Worm (Caenorhabditis elegans) whole organism, L2 larva: ENCODE measurements around the gene F58G1.7.

ENCODE experiments used
- C34F6.9 ChIP-seq: fragments of 150-350 bp; optimal IDR thresholded peaks from 2 replicates; lab custom pipeline; 2014; ENCODE audit warnings: missing biosample characterization, missing genetic modification characterization
- F13H6.1 ChIP-seq: sonication (generic microtip); optimal IDR thresholded peaks from 2 replicates; lab custom pipeline; 2016; ENCODE audit warnings: missing genetic modification characterization, missing compliant biosample characterization
- R02D3.7 ChIP-seq: fragments of 150-350 bp; optimal IDR thresholded peaks from 2 replicates; lab custom pipeline; 2014; ENCODE audit warnings: missing biosample characterization, missing genetic modification characterization
- Y55F3AM.14 ChIP-seq: fragments of 200-800 bp; sonication (Bioruptor generic); optimal IDR thresholded peaks from 2 replicates; lab custom pipeline; 2018; ENCODE audit warnings: mild to moderate bottlenecking, missing genetic modification characterization, missing compliant biosample characterization
- ZK546.5 ChIP-seq: sonication (generic microtip); optimal IDR thresholded peaks from 2 replicates; lab custom pipeline; 2017; ENCODE audit warnings: missing biosample characterization, missing genetic modification characterization
- alr-1 ChIP-seq: fragments of 150-350 bp; optimal IDR thresholded peaks from 2 replicates; lab custom pipeline; 2014; ENCODE audit warnings: missing biosample characterization, missing genetic modification characterization
- ama-1 ChIP-seq: fragments of 150-350 bp; optimal IDR thresholded peaks from 2 replicates; lab custom pipeline; 2018; ENCODE audit warnings: inconsistent platforms
- blmp-1 ChIP-seq: sonication (generic microtip); optimal IDR thresholded peaks from 2 replicates; lab custom pipeline; 2017; ENCODE audit warnings: missing genetic modification characterization, mild to moderate bottlenecking, missing compliant biosample characterization, antibody characterized with exemption, moderate library complexity; ENCODE audit not compliant: insufficient read depth
- ceh-16 ChIP-seq: fragments of 150-350 bp; optimal IDR thresholded peaks from 2 replicates; lab custom pipeline; 2014; ENCODE audit warnings: missing biosample characterization, missing genetic modification characterization
- ceh-82 ChIP-seq: fragments of 150-350 bp; optimal IDR thresholded peaks from 2 replicates; lab custom pipeline; 2014; ENCODE audit warnings: missing biosample characterization, missing genetic modification characterization
- crh-2 ChIP-seq: sonication (generic microtip); optimal IDR thresholded peaks from 2 replicates; lab custom pipeline; 2017; ENCODE audit warnings: missing biosample characterization, missing genetic modification characterization
- egl-27 ChIP-seq: sonication (generic microtip); optimal IDR thresholded peaks from 3 replicates; lab custom pipeline; 2017; ENCODE audit warnings: missing biosample characterization, missing genetic modification reagents, missing genetic modification characterization
- elt-1 ChIP-seq: fragments of 150-350 bp; optimal IDR thresholded peaks from 2 replicates; lab custom pipeline; 2014; ENCODE audit warnings: missing biosample characterization, missing genetic modification characterization
- elt-3 ChIP-seq: sonication (generic microtip); optimal IDR thresholded peaks from 2 replicates; lab custom pipeline; 2017; ENCODE audit warnings: missing biosample characterization, missing genetic modification characterization
- fos-1 ChIP-seq: fragments of 150-350 bp; optimal IDR thresholded peaks from 2 replicates; lab custom pipeline; 2014; ENCODE audit warnings: missing biosample characterization, missing genetic modification characterization
- gmeb-1 ChIP-seq: fragments of 150-350 bp; optimal IDR thresholded peaks from 2 replicates; lab custom pipeline; 2014; ENCODE audit warnings: missing biosample characterization, missing genetic modification characterization
- lin-11 ChIP-seq: fragments of 150-350 bp; sonication (generic microtip); optimal IDR thresholded peaks from 2 replicates; lab custom pipeline; 2014; ENCODE audit warnings: missing biosample characterization, missing genetic modification characterization, inconsistent platforms, mixed read lengths
- lin-13 ChIP-seq: fragments of 150-350 bp; optimal IDR thresholded peaks from 2 replicates; lab custom pipeline; 2014; ENCODE audit warnings: missing biosample characterization, missing genetic modification reagents, missing genetic modification characterization
- lin-39 ChIP-seq: fragments of 150-350 bp; optimal IDR thresholded peaks from 2 replicates; lab custom pipeline; 2014; ENCODE audit warnings: missing biosample characterization, missing genetic modification reagents, missing genetic modification characterization
- lsy-2 ChIP-seq, 2 experiments: fragments of 150-350 bp in 1 of 2; sonication (generic microtip) in 1 of 2; optimal IDR thresholded peaks; 2 replicates each; lab custom pipeline; 2014 to 2017; ENCODE audit warnings: missing biosample characterization in 2 of 2, missing genetic modification characterization in 2 of 2
- mab-5 ChIP-seq: fragments of 150-350 bp; optimal IDR thresholded peaks from 2 replicates; lab custom pipeline; 2014; ENCODE audit warnings: missing biosample characterization, missing genetic modification characterization
- mbf-1 ChIP-seq: sonication (generic microtip); optimal IDR thresholded peaks from 2 replicates; lab custom pipeline; 2017; ENCODE audit warnings: missing biosample characterization, missing genetic modification characterization
- mdl-1 ChIP-seq, 2 experiments: fragments of 150-350 bp in 1 of 2; sonication (generic microtip) in 1 of 2; optimal IDR thresholded peaks; 2 replicates each; lab custom pipeline; 2017; ENCODE audit warnings: missing biosample characterization in 2 of 2, missing genetic modification characterization in 2 of 2
- nhr-10 ChIP-seq: sonication (generic microtip); optimal IDR thresholded peaks from 2 replicates; lab custom pipeline; 2017; ENCODE audit warnings: missing biosample characterization, missing genetic modification characterization
- nhr-11 ChIP-seq: fragments of 150-350 bp; optimal IDR thresholded peaks from 2 replicates; lab custom pipeline; 2014; ENCODE audit warnings: missing biosample characterization, missing genetic modification characterization
- nhr-12 ChIP-seq: fragments of 150-350 bp; optimal IDR thresholded peaks from 2 replicates; lab custom pipeline; 2014; ENCODE audit warnings: missing biosample characterization, missing genetic modification characterization
- nhr-129 ChIP-seq: fragments of 150-350 bp; optimal IDR thresholded peaks from 2 replicates; lab custom pipeline; 2014; ENCODE audit warnings: missing biosample characterization, missing genetic modification characterization
- nhr-21 ChIP-seq: fragments of 150-350 bp; optimal IDR thresholded peaks from 2 replicates; lab custom pipeline; 2014; ENCODE audit warnings: missing biosample characterization, missing genetic modification characterization
- nhr-23 ChIP-seq: fragments of 150-350 bp; optimal IDR thresholded peaks from 2 replicates; lab custom pipeline; 2014; ENCODE audit warnings: missing biosample characterization, missing genetic modification reagents, missing genetic modification characterization
- nhr-237 ChIP-seq: fragments of 150-350 bp; optimal IDR thresholded peaks from 2 replicates; lab custom pipeline; 2014; ENCODE audit warnings: missing biosample characterization, missing genetic modification characterization
- nhr-25 ChIP-seq: fragments of 150-350 bp; sonication (generic microtip); optimal IDR thresholded peaks from 3 replicates; lab custom pipeline; 2014; ENCODE audit warnings: missing biosample characterization, missing genetic modification characterization
- nhr-6 ChIP-seq: fragments of 150-350 bp; optimal IDR thresholded peaks from 2 replicates; lab custom pipeline; 2014; ENCODE audit warnings: missing biosample characterization, missing genetic modification characterization
- nhr-77 ChIP-seq: fragments of 150-350 bp; optimal IDR thresholded peaks from 2 replicates; lab custom pipeline; 2014; ENCODE audit warnings: missing biosample characterization, missing genetic modification characterization
- peb-1 ChIP-seq: fragments of 150-350 bp; optimal IDR thresholded peaks from 2 replicates; lab custom pipeline; 2014; ENCODE audit warnings: missing biosample characterization, missing genetic modification characterization
- sem-4 ChIP-seq: fragments of 150-350 bp; optimal IDR thresholded peaks from 2 replicates; lab custom pipeline; 2014; ENCODE audit warnings: missing biosample characterization, missing genetic modification reagents, missing genetic modification characterization
- skn-1 ChIP-seq: sonication (generic microtip); optimal IDR thresholded peaks from 2 replicates; lab custom pipeline; 2017; ENCODE audit warnings: missing biosample characterization, missing genetic modification characterization
- sma-3 ChIP-seq: sonication (generic microtip); optimal IDR thresholded peaks from 2 replicates; lab custom pipeline; 2016; ENCODE audit warnings: missing genetic modification reagents, missing genetic modification characterization, missing compliant biosample characterization
- sma-9 ChIP-seq, 2 experiments: fragments of 150-350 bp in 1 of 2; sonication (generic microtip) in 1 of 2; optimal IDR thresholded peaks; 2 replicates each; lab custom pipeline; 2014 to 2016; ENCODE audit warnings: missing genetic modification characterization in 2 of 2, mild to moderate bottlenecking in 1 of 2, missing biosample characterization in 1 of 2, missing compliant biosample characterization in 1 of 2, missing genetic modification reagents in 1 of 2, moderate library complexity in 1 of 2
- snpc-4 ChIP-seq: fragments of 150-350 bp; optimal IDR thresholded peaks from 2 replicates; lab custom pipeline; 2014; ENCODE audit warnings: missing biosample characterization, missing genetic modification characterization
- unc-39 ChIP-seq: fragments of 150-350 bp; optimal IDR thresholded peaks from 2 replicates; lab custom pipeline; 2014; ENCODE audit warnings: missing biosample characterization, missing genetic modification characterization
- unc-55 ChIP-seq: fragments of 150-350 bp; sonication (generic microtip); optimal IDR thresholded peaks from 3 replicates; lab custom pipeline; 2014; ENCODE audit warnings: missing biosample characterization, missing genetic modification reagents, missing genetic modification characterization
- unc-62 ChIP-seq: fragments of 150-350 bp; optimal IDR thresholded peaks from 2 replicates; lab custom pipeline; 2014; ENCODE audit warnings: missing biosample characterization, missing genetic modification reagents, missing genetic modification characterization
- zag-1 ChIP-seq: fragments of 150-350 bp; optimal IDR thresholded peaks from 2 replicates; lab custom pipeline; 2014; ENCODE audit warnings: missing biosample characterization, missing genetic modification characterization
- ztf-1 ChIP-seq: fragments of 200-800 bp; sonication (Bioruptor generic); conservative IDR thresholded peaks from 2 replicates; pipeline ENCODE4 v1.3.6; 2022; ENCODE audit warnings: missing genetic modification characterization, missing compliant biosample characterization
- ztf-11 ChIP-seq: sonication (generic microtip); optimal IDR thresholded peaks from 2 replicates; lab custom pipeline; 2017; ENCODE audit warnings: missing biosample characterization, missing genetic modification characterization
- ztf-4 ChIP-seq: fragments of 150-350 bp; optimal IDR thresholded peaks from 2 replicates; lab custom pipeline; 2014; ENCODE audit warnings: missing biosample characterization, missing genetic modification characterization

Gene F58G1.7

ce11 chrII:12948158-12948557, at the start of gene F58G1.7:
TSS of gene F58G1.7 (minus strand) at chrII:12948258.
- TF ChIP-seq sma-9 (GFP tag; optimal IDR thresholded peaks at IDR 0.05; lab: Kevin White, UChicago) (no peak), sma-9 (tag; optimal IDR thresholded peaks at IDR 0.05; lab: Kevin White, UChicago) (no peak), lin-11 (tag; lab: Kevin White, UChicago) (no peak), nhr-237 (tag; lab: Kevin White, UChicago) (no peak), nhr-6 (no peak), egl-27 (tag; lab: Kevin White, UChicago) (no peak), mab-5 (tag; lab: Kevin White, UChicago) (no peak), zag-1 (tag; lab: Kevin White, UChicago) (no peak), gmeb-1 (no peak), R02D3.7 (no peak), lin-39 (tag; lab: Kevin White, UChicago) (no peak), lin-13 (GFP tag; lab: Kevin White, UChicago) (no peak), nhr-11 (tag; lab: Kevin White, UChicago) (no peak), elt-1 (tag; lab: Kevin White, UChicago) (no peak)

- TF ChIP-seq mab-5 (tag; lab: Kevin White, UChicago) (no peak), ztf-11 (tag; lab: Kevin White, UChicago) (no peak), Y55F3AM.14 (GFP tag; lab: Kevin White, UChicago) (no peak), sma-3 (GFP tag; lab: Kevin White, UChicago) (no peak), crh-2 (tag; lab: Kevin White, UChicago) (no peak), nhr-77 (tag; lab: Kevin White, UChicago) (no peak), zag-1 (tag; lab: Kevin White, UChicago) (no peak), peb-1 (tag; lab: Kevin White, UChicago) (no peak), fos-1 (tag; lab: Kevin White, UChicago) (no peak), ztf-4 (tag; lab: Kevin White, UChicago) (no peak), F13H6.1 (no peak), skn-1 (tag; lab: Kevin White, UChicago) (no peak), elt-3 (tag; lab: Kevin White, UChicago) (no peak), lin-39 (tag; lab: Kevin White, UChicago) (no peak), ama-1 (lab: Kevin White, UChicago) (no peak), unc-55 (GFP tag; lab: Kevin White, UChicago) (no peak)
Observed at ce11 chrII:12997413-12997812, 49.4 kb upstream of the F58G1.7 start, which contains the start of gene Y38F1A.7. TSS of gene Y38F1A.7 (minus strand) at chrII:12997804.

- TF ChIP-seq nhr-23, result no peak
- TF ChIP-seq nhr-12 (tag; lab: Kevin White, UChicago), result no peak
- no peak for TF ChIP-seq mab-5 (tag; lab: Kevin White, UChicago)
- TF ChIP-seq nhr-10, result no peak
- TF ChIP-seq nhr-25, result peak; percentile 33
- TF ChIP-seq nhr-129, result peak; percentile 12
- TF ChIP-seq ceh-16, result no peak
- TF ChIP-seq nhr-21 (tag; lab: Kevin White, UChicago), result peak; percentile 73
- TF ChIP-seq lin-13 (GFP tag; lab: Kevin White, UChicago), result peak; percentile 10
- no peak for TF ChIP-seq elt-3 (tag; lab: Kevin White, UChicago)
- peak; percentile 80 for TF ChIP-seq crh-2 (tag; lab: Kevin White, UChicago)
- TF ChIP-seq lsy-2 (tag; optimal IDR thresholded peaks at IDR 0.05; lab: Kevin White, UChicago), result peak in 1 of 2 experiments; percentile 50
- no peak for TF ChIP-seq skn-1 (tag; lab: Kevin White, UChicago)
- TF ChIP-seq egl-27 (tag; lab: Kevin White, UChicago), result no peak
- peak; percentile 53 for TF ChIP-seq F13H6.1
- TF ChIP-seq Y55F3AM.14 (GFP tag; lab: Kevin White, UChicago), result no peak
- no peak for TF ChIP-seq lin-39 (tag; lab: Kevin White, UChicago)
- TF ChIP-seq sma-3 (GFP tag; lab: Kevin White, UChicago), result peak; percentile 51
- no peak for TF ChIP-seq nhr-6
- TF ChIP-seq ztf-4 (tag; lab: Kevin White, UChicago), result no peak
- no peak for TF ChIP-seq nhr-11 (tag; lab: Kevin White, UChicago)
- peak; percentile 64 for TF ChIP-seq gmeb-1
- TF ChIP-seq snpc-4 (tag; lab: Kevin White, UChicago), result peak; percentile 5
- TF ChIP-seq mbf-1 (tag; lab: Kevin White, UChicago), result no peak
- no peak for TF ChIP-seq nhr-237 (tag; lab: Kevin White, UChicago)
- TF ChIP-seq ama-1 (lab: Kevin White, UChicago), result no peak
- TF ChIP-seq unc-62 (GFP tag; lab: Kevin White, UChicago), result no peak
- TF ChIP-seq elt-1 (tag; lab: Kevin White, UChicago), result no peak
- peak in 1 of 2 experiments; percentile 64 for TF ChIP-seq mdl-1 (tag; optimal IDR thresholded peaks at IDR 0.05; lab: Kevin White, UChicago)
- no peak for TF ChIP-seq alr-1 (tag; lab: Kevin White, UChicago)
- TF ChIP-seq ceh-82 (tag; lab: Kevin White, UChicago), result no peak
- no peak for TF ChIP-seq C34F6.9 (tag; lab: Kevin White, UChicago)
- no peak for TF ChIP-seq nhr-77 (tag; lab: Kevin White, UChicago)
- peak; percentile 90 for TF ChIP-seq sma-9 (GFP tag; optimal IDR thresholded peaks at IDR 0.05; lab: Kevin White, UChicago)
- no peak for TF ChIP-seq sma-9 (tag; optimal IDR thresholded peaks at IDR 0.05; lab: Kevin White, UChicago)
- TF ChIP-seq sem-4 (tag; lab: Kevin White, UChicago), result no peak
- no peak for TF ChIP-seq unc-55 (GFP tag; lab: Kevin White, UChicago)
- no peak for TF ChIP-seq ztf-1 (GFP tag; lab: Robert Waterston, UW)
- TF ChIP-seq unc-39 (tag; lab: Kevin White, UChicago), result no peak
- TF ChIP-seq ZK546.5 (tag; lab: Kevin White, UChicago), result no peak
- no peak for TF ChIP-seq blmp-1
- TF ChIP-seq lin-11 (tag; lab: Kevin White, UChicago), result no peak
Observed at ce11 chrII:12996249-12996648, 48.2 kb upstream of the F58G1.7 start, which contains the start of gene hphd-1. TSS of gene hphd-1 (minus strand) at chrII:12996571.
